Worm (Caenorhabditis elegans) whole organism, L4/young adult: ENCODE data around the gene F21C10.5.

Experiments used
- W03F9.2 ChIP-seq: fragments of 150-350 bp; optimal IDR thresholded peaks from 2 replicates; lab custom pipeline; 2014; ENCODE audit warnings: missing biosample characterization, missing genetic modification characterization
- dao-5 ChIP-seq: sonication (generic microtip); optimal IDR thresholded peaks from 2 replicates; lab custom pipeline; 2016; ENCODE audit warnings: missing genotype, missing genetic modification characterization, moderate library complexity, missing compliant biosample characterization
- him-1 ChIP-seq: sonication (generic microtip); optimal IDR thresholded peaks from 2 replicates; lab custom pipeline; 2016; ENCODE audit warnings: missing genotype, missing genetic modification reagents, missing genetic modification characterization, missing compliant biosample characterization

F21C10.5 gene

ce11 chrV:9156679-9157078 is 31.2 kb downstream of the F21C10.5 start, which contains the start of gene B0222.15:
B0222.15 (minus strand) TSS chrV:9156779.
- no peak for TF ChIP-seq dao-5 (tag; lab: Kevin White, UChicago)
- TF ChIP-seq him-1 (tag; lab: Kevin White, UChicago), result no peak
- TF ChIP-seq W03F9.2 (tag; lab: Kevin White, UChicago), result no peak

DNA sequence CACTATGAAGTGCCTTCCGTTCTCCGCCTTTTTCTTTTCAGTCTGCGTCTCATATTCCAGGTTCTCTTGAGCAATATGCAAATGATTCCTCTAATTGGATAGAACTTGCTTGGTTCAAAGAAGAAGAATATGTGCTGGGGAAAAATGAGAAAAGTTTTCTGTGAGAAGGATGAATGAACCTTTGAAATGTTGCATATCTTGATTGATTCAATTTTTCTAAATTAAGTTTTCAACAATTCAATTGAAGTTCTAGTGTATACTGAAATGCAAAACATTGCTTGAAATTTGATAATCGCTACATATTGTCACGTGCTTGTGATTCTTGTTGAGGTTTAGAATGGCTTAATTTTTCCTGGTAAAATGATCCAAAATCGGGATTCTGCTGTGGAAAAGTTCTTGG is 32.2 kb downstream of the F21C10.5 start:
- TF ChIP-seq him-1 (tag; lab: Kevin White, UChicago) (no peak), dao-5 (tag; lab: Kevin White, UChicago) (no peak), W03F9.2 (tag; lab: Kevin White, UChicago) (no peak)

DNA sequence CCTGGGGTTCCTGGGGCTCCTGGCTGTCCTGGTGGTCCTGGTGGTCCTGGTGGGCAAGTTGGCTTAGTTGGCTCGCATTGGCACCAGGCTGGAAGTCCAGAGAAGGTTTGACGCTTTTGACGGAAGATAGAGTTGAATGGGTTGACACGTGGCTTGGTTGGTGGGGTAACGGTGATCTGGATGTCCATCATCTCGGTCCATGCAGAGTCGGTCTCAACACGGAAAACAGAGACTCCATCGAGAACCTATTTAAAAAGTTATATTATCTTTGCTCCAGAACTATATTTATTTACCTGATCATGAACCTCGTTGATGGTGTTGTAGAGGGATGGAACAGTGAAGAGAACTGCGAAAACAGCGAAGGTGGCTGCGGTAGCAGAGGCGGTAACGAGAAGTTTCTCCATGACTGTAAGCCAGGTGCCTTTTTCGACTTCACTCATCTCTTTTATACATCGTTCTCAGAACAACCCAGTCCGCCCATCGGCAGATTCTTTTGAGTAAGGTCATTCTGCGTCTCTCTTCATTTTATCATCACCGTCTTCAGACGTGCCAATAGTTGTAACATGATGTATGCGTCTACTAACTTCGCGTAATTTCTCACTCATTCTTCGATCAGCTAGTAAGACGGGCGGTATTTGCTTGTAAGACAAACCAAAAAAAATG is 34.9 kb downstream of the F21C10.5 start, which contains the start of gene col-144:
col-144 (minus strand) TSS at position 419 of the 663 bp plus-strand sequence.
- TF ChIP-seq him-1 (tag; lab: Kevin White, UChicago), result no peak
- TF ChIP-seq W03F9.2 (tag; lab: Kevin White, UChicago), result no peak
- TF ChIP-seq dao-5 (tag; lab: Kevin White, UChicago), result no peak

- TF ChIP-seq him-1 (tag; lab: Kevin White, UChicago), result no peak
- TF ChIP-seq W03F9.2 (tag; lab: Kevin White, UChicago), result no peak
- TF ChIP-seq dao-5 (tag; lab: Kevin White, UChicago), result no peak
Measured at ce11 chrV:9162118-9162729, 36.8 kb downstream of the F21C10.5 start.

- TF ChIP-seq dao-5 (tag; lab: Kevin White, UChicago) (no peak), him-1 (tag; lab: Kevin White, UChicago) (no peak), W03F9.2 (tag; lab: Kevin White, UChicago) (no peak)
Measured at ce11 chrV:9162955-9163468, 37.6 kb downstream of the F21C10.5 start, which contains the start of gene col-145. col-145 (minus strand) TSS chrV:9163005.

DNA sequence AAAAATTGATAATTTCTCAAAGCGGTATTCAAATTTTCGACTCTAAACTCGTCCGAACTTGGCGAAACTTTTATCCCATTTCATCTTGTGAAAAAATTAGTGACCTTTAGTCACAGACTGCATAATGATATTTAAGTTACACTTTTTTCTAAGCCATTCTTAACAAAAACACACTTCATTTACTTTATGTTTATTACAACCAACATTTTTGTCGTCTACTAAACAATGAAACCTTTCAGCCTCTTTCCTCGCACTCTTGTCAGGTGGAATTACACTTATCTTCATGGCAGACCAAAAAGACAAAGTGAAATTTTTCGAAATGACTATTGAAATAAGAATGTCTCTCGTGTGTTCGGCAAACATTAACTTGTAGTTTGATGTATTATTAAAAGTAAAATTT is 38.5 kb downstream of the F21C10.5 start:
- TF ChIP-seq W03F9.2 (tag; lab: Kevin White, UChicago), result no peak
- no peak for TF ChIP-seq him-1 (tag; lab: Kevin White, UChicago)
- TF ChIP-seq dao-5 (tag; lab: Kevin White, UChicago), result no peak

DNA sequence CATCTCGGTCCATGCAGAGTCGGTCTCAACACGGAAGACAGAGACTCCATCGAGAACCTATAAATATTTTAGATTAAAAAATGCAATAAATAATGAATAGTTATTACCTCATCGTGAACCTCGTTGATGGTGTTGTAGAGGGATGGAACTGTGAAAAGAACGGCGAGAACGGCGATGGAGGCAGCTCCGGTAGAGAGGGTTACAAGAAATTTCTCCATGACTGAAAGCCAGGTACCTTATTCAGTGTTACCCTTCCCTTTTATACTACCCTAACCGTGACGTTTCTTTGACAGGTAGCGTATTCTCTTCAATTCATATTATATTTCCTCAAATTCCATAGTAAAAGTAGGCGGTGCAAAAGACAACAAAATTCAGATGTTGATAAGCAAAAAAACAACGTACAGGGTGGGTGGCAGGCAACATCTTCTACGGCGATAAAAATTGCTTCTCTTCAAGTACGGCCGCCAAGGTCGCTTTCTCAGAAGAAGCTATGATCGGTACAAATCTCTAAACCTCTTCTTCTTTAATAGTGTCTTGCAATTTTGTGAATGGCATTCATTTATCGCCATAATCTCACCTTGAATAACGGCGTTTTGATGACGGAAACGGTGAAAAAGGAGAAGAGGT is 39.7 kb downstream of the F21C10.5 start, which contains the start of gene col-10:
col-10 (minus strand) TSS at position 235 of the 627 bp plus-strand sequence.
- TF ChIP-seq dao-5 (tag; lab: Kevin White, UChicago) (no peak), him-1 (tag; lab: Kevin White, UChicago) (no peak), W03F9.2 (tag; lab: Kevin White, UChicago) (no peak)

DNA sequence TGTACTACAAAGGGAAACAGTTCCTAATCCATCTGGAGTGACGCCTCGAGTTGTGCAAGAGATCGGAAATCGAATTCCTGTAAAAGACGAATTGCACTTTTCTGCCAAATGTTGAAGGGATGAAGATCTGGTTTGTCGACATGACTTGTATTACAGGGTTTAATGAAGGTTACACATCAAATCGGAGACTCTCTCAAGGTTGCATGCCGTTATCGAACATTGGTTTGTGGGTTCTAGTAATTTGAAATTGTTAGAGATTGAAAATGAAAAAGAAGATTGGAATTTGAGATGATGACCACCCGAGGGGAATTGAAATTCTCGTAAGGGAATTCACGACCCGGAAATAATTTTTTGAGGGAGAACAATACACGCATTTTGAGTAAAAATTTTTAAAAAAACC is 40.9 kb downstream of the F21C10.5 start:
- TF ChIP-seq W03F9.2 (tag; lab: Kevin White, UChicago) (no peak), him-1 (tag; lab: Kevin White, UChicago) (no peak), dao-5 (tag; lab: Kevin White, UChicago) (no peak)

ce11 chrV:9168089-9168488 is 42.6 kb downstream of the F21C10.5 start, which contains the start of gene B0222.11:
B0222.11 (minus strand) TSS chrV:9168189.
- TF ChIP-seq him-1 (tag; lab: Kevin White, UChicago) (no peak), W03F9.2 (tag; lab: Kevin White, UChicago) (no peak), dao-5 (tag; lab: Kevin White, UChicago) (no peak)

ce11 chrV:9172989-9173388 is 47.5 kb downstream of the F21C10.5 start, which contains the start of gene gad-3:
gad-3 (minus strand) TSS chrV:9173005.
- TF ChIP-seq W03F9.2 (tag; lab: Kevin White, UChicago), result no peak
- no peak for TF ChIP-seq him-1 (tag; lab: Kevin White, UChicago)
- TF ChIP-seq dao-5 (tag; lab: Kevin White, UChicago), result no peak

DNA sequence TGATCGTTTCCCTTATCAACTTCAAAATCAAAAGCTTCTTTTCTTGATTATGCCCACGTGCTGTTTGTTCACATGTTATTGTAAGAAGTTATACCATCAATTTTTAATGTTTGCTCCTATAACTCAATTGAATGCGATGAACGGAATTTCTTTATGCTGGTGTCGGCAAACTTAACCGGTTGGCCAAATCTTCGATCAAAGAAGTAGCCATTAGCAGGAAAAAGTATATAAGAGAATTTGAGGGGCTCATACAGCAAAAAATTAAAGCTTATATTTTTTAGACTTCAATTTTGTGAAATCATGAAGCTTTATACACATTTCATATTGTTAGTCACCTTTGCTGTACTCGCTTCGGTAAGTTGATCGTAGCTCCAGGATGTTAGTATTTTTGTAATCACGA is 48.3 kb downstream of the F21C10.5 start, which contains the start of gene pqn-16:
pqn-16 (plus strand) TSS at position 301 of the 400 bp plus-strand sequence.
- TF ChIP-seq dao-5 (tag; lab: Kevin White, UChicago), result no peak
- TF ChIP-seq W03F9.2 (tag; lab: Kevin White, UChicago), result no peak
- TF ChIP-seq him-1 (tag; lab: Kevin White, UChicago), result no peak

- peak; percentile 92 for TF ChIP-seq W03F9.2 (tag; lab: Kevin White, UChicago)
- no peak for TF ChIP-seq dao-5 (tag; lab: Kevin White, UChicago)
Measured at ce11 chrV:9175218-9175837, 49.9 kb downstream of the F21C10.5 start, which contains the start of gene spas-1. spas-1 (plus strand) TSS chrV:9175789.
